Worm (Caenorhabditis elegans): ENCODE data around the gene Y57A10C.11.
A peak's percentile ranks its signal among the peaks of the same experiment; 100 is the strongest.

Gene Y57A10C.11

ce11 chrII:12429743-12430142, 15.0 kb upstream of the Y57A10C.11 start, which contains the start of gene Y57A10C.8:
Gene Y57A10C.8 (minus strand): TSS chrII:12429843.
- TF ChIP-seq pha-4 (tag; optimal IDR thresholded peaks at IDR 0.05): no peak
- no peak for TF ChIP-seq nhr-237 (tag; optimal IDR thresholded peaks at IDR 0.05)
- no peak for TF ChIP-seq ceh-28 (tag; optimal IDR thresholded peaks at IDR 0.05)
- TF ChIP-seq fos-1 (tag; optimal IDR thresholded peaks at IDR 0.05): no peak
- TF ChIP-seq ZK546.5 (tag; optimal IDR thresholded peaks at IDR 0.05): no peak
- no peak for TF ChIP-seq nhr-25 (tag; optimal IDR thresholded peaks at IDR 0.05)

ce11 chrII:12425644-12426222, 11.0 kb upstream of the Y57A10C.11 start, which contains the start of gene daf-22:
Gene daf-22 (minus strand): TSS chrII:12425694.
- TF ChIP-seq eor-1 (tag; optimal IDR thresholded peaks at IDR 0.05) (no peak), hmg-11 (tag; optimal IDR thresholded peaks at IDR 0.05) (no peak), sea-2 (GFP tag; optimal IDR thresholded peaks at IDR 0.05) (no peak), egl-5 (tag; optimal IDR thresholded peaks at IDR 0.05) (no peak), nfya-1 (tag; optimal IDR thresholded peaks at IDR 0.05; ENCODE audit: insufficient read depth) (peak; percentile 19), fos-1 (tag; optimal IDR thresholded peaks at IDR 0.05) (no peak), nhr-43 (tag; optimal IDR thresholded peaks at IDR 0.05; ENCODE audit: poor library complexity, severe bottlenecking) (no peak), daf-12 (tag; optimal IDR thresholded peaks at IDR 0.05) (no peak), ceh-82 (tag; optimal IDR thresholded peaks at IDR 0.05) (no peak), elt-3 (tag; optimal IDR thresholded peaks at IDR 0.05) (no peak), skn-1 (tag; optimal IDR thresholded peaks at IDR 0.05) (no peak), mml-1 (tag; optimal IDR thresholded peaks at IDR 0.05) (no peak), elt-1 (tag; optimal IDR thresholded peaks at IDR 0.05) (no peak), jun-1 (tag; optimal IDR thresholded peaks at IDR 0.05) (peak; percentile 49), pqm-1 (tag; optimal IDR thresholded peaks at IDR 0.05) (peak; percentile 93), pha-4 (tag; optimal IDR thresholded peaks at IDR 0.05) (peak; percentile 37), unc-39 (tag; optimal IDR thresholded peaks at IDR 0.05) (no peak), fkh-2 (tag; optimal IDR thresholded peaks at IDR 0.05) (no peak), nhr-77 (tag; optimal IDR thresholded peaks at IDR 0.05) (no peak), lin-39 (tag; optimal IDR thresholded peaks at IDR 0.05) (no peak), nhr-237 (tag; optimal IDR thresholded peaks at IDR 0.05) (no peak), elt-2 (tag; optimal IDR thresholded peaks at IDR 0.05) (peak; percentile 98), ama-1 (optimal IDR thresholded peaks at IDR 0.05) (no peak), nhr-25 (tag; optimal IDR thresholded peaks at IDR 0.05) (no peak), nhr-23 (tag; optimal IDR thresholded peaks at IDR 0.05) (no peak)

ce11 chrII:12420486-12420885, 5.8 kb upstream of the Y57A10C.11 start, which contains the start of gene sre-26:
Gene sre-26 (minus strand): TSS chrII:12420586.
- no peak for TF ChIP-seq ceh-82 (tag; optimal IDR thresholded peaks at IDR 0.05)
- no peak for TF ChIP-seq lin-39 (tag; optimal IDR thresholded peaks at IDR 0.05)
- no peak for TF ChIP-seq ama-1 (optimal IDR thresholded peaks at IDR 0.05)
- no peak for TF ChIP-seq daf-12 (tag; optimal IDR thresholded peaks at IDR 0.05)
- no peak for TF ChIP-seq pha-4 (tag; optimal IDR thresholded peaks at IDR 0.05)
- TF ChIP-seq nfya-1 (tag; optimal IDR thresholded peaks at IDR 0.05; ENCODE audit: insufficient read depth): no peak
- TF ChIP-seq zag-1 (tag; optimal IDR thresholded peaks at IDR 0.05): no peak
- no peak for TF ChIP-seq aly-2 (tag; optimal IDR thresholded peaks at IDR 0.05)
- TF ChIP-seq fkh-2 (tag; optimal IDR thresholded peaks at IDR 0.05): no peak
- TF ChIP-seq nhr-12 (tag; optimal IDR thresholded peaks at IDR 0.05): no peak
- no peak for TF ChIP-seq skn-1 (tag; optimal IDR thresholded peaks at IDR 0.05)

ce11 chrII:12417996-12418395, 3.3 kb upstream of the Y57A10C.11 start:
- no peak for TF ChIP-seq aly-2 (tag; optimal IDR thresholded peaks at IDR 0.05)
- TF ChIP-seq mml-1 (tag; optimal IDR thresholded peaks at IDR 0.05): no peak
- no peak for TF ChIP-seq ZK546.5 (tag; optimal IDR thresholded peaks at IDR 0.05)
- no peak for TF ChIP-seq unc-62 (GFP tag; optimal IDR thresholded peaks at IDR 0.05)
- TF ChIP-seq snpc-4 (tag; optimal IDR thresholded peaks at IDR 0.05): no peak
- TF ChIP-seq fkh-2 (tag; optimal IDR thresholded peaks at IDR 0.05): no peak
- TF ChIP-seq nhr-77 (tag; optimal IDR thresholded peaks at IDR 0.05): no peak
- TF ChIP-seq lin-15B (tag; optimal IDR thresholded peaks at IDR 0.05): no peak
- no peak for TF ChIP-seq ceh-28 (tag; optimal IDR thresholded peaks at IDR 0.05)
- TF ChIP-seq lsy-12 (tag; optimal IDR thresholded peaks at IDR 0.05): no peak
- no peak for TF ChIP-seq pha-4 (tag; optimal IDR thresholded peaks at IDR 0.05)
- no peak for TF ChIP-seq elt-3 (tag; optimal IDR thresholded peaks at IDR 0.05)
- no peak for TF ChIP-seq skn-1 (tag; optimal IDR thresholded peaks at IDR 0.05)
- TF ChIP-seq jun-1 (tag; optimal IDR thresholded peaks at IDR 0.05): no peak
- no peak for TF ChIP-seq nhr-12 (tag; optimal IDR thresholded peaks at IDR 0.05)

Data from whole organism, L3 larva.